Worm (Caenorhabditis elegans) whole organism, L2 larva: ENCODE results near the gene F27E5.5.

Experiments
- C34F6.9 ChIP-seq: fragments of 150-350 bp; optimal IDR thresholded peaks from 2 replicates; lab custom pipeline; 2014; ENCODE audit warnings: missing biosample characterization, missing genetic modification characterization
- F13H6.1 ChIP-seq: sonication (generic microtip); optimal IDR thresholded peaks from 2 replicates; lab custom pipeline; 2016; ENCODE audit warnings: missing genetic modification characterization, missing compliant biosample characterization
- R02D3.7 ChIP-seq: fragments of 150-350 bp; optimal IDR thresholded peaks from 2 replicates; lab custom pipeline; 2014; ENCODE audit warnings: missing biosample characterization, missing genetic modification characterization
- Y55F3AM.14 ChIP-seq: fragments of 200-800 bp; sonication (Bioruptor generic); optimal IDR thresholded peaks from 2 replicates; lab custom pipeline; 2018; ENCODE audit warnings: mild to moderate bottlenecking, missing genetic modification characterization, missing compliant biosample characterization
- ZK546.5 ChIP-seq: sonication (generic microtip); optimal IDR thresholded peaks from 2 replicates; lab custom pipeline; 2017; ENCODE audit warnings: missing biosample characterization, missing genetic modification characterization
- alr-1 ChIP-seq: fragments of 150-350 bp; optimal IDR thresholded peaks from 2 replicates; lab custom pipeline; 2014; ENCODE audit warnings: missing biosample characterization, missing genetic modification characterization
- aly-2 ChIP-seq: fragments of 150-350 bp; optimal IDR thresholded peaks from 2 replicates; lab custom pipeline; 2014; ENCODE audit warnings: missing biosample characterization, missing genetic modification characterization
- ama-1 ChIP-seq: fragments of 150-350 bp; optimal IDR thresholded peaks from 2 replicates; lab custom pipeline; 2018; ENCODE audit warnings: inconsistent platforms
- blmp-1 ChIP-seq: sonication (generic microtip); optimal IDR thresholded peaks from 2 replicates; lab custom pipeline; 2017; ENCODE audit warnings: missing genetic modification characterization, mild to moderate bottlenecking, missing compliant biosample characterization, antibody characterized with exemption, moderate library complexity; ENCODE audit not compliant: insufficient read depth
- ceh-16 ChIP-seq: fragments of 150-350 bp; optimal IDR thresholded peaks from 2 replicates; lab custom pipeline; 2014; ENCODE audit warnings: missing biosample characterization, missing genetic modification characterization
- ceh-82 ChIP-seq: fragments of 150-350 bp; optimal IDR thresholded peaks from 2 replicates; lab custom pipeline; 2014; ENCODE audit warnings: missing biosample characterization, missing genetic modification characterization
- crh-2 ChIP-seq: sonication (generic microtip); optimal IDR thresholded peaks from 2 replicates; lab custom pipeline; 2017; ENCODE audit warnings: missing biosample characterization, missing genetic modification characterization
- dmd-4 ChIP-seq: sonication (generic microtip); optimal IDR thresholded peaks from 2 replicates; lab custom pipeline; 2017; ENCODE audit warnings: missing biosample characterization, missing genetic modification characterization
- egl-27 ChIP-seq: sonication (generic microtip); optimal IDR thresholded peaks from 3 replicates; lab custom pipeline; 2017; ENCODE audit warnings: missing biosample characterization, missing genetic modification reagents, missing genetic modification characterization
- elt-1 ChIP-seq: fragments of 150-350 bp; optimal IDR thresholded peaks from 2 replicates; lab custom pipeline; 2014; ENCODE audit warnings: missing biosample characterization, missing genetic modification characterization
- elt-3 ChIP-seq: sonication (generic microtip); optimal IDR thresholded peaks from 2 replicates; lab custom pipeline; 2017; ENCODE audit warnings: missing biosample characterization, missing genetic modification characterization
- fos-1 ChIP-seq: fragments of 150-350 bp; optimal IDR thresholded peaks from 2 replicates; lab custom pipeline; 2014; ENCODE audit warnings: missing biosample characterization, missing genetic modification characterization
- gmeb-1 ChIP-seq: fragments of 150-350 bp; optimal IDR thresholded peaks from 2 replicates; lab custom pipeline; 2014; ENCODE audit warnings: missing biosample characterization, missing genetic modification characterization
- lin-11 ChIP-seq: fragments of 150-350 bp; sonication (generic microtip); optimal IDR thresholded peaks from 2 replicates; lab custom pipeline; 2014; ENCODE audit warnings: missing biosample characterization, missing genetic modification characterization, inconsistent platforms, mixed read lengths
- lin-13 ChIP-seq: fragments of 150-350 bp; optimal IDR thresholded peaks from 2 replicates; lab custom pipeline; 2014; ENCODE audit warnings: missing biosample characterization, missing genetic modification reagents, missing genetic modification characterization
- lin-39 ChIP-seq: fragments of 150-350 bp; optimal IDR thresholded peaks from 2 replicates; lab custom pipeline; 2014; ENCODE audit warnings: missing biosample characterization, missing genetic modification reagents, missing genetic modification characterization
- lsy-2 ChIP-seq, 2 experiments: fragments of 150-350 bp in 1 of 2; sonication (generic microtip) in 1 of 2; optimal IDR thresholded peaks; 2 replicates each; lab custom pipeline; 2014 to 2017; ENCODE audit warnings: missing biosample characterization in 2 of 2, missing genetic modification characterization in 2 of 2
- mab-5 ChIP-seq: fragments of 150-350 bp; optimal IDR thresholded peaks from 2 replicates; lab custom pipeline; 2014; ENCODE audit warnings: missing biosample characterization, missing genetic modification characterization
- mbf-1 ChIP-seq: sonication (generic microtip); optimal IDR thresholded peaks from 2 replicates; lab custom pipeline; 2017; ENCODE audit warnings: missing biosample characterization, missing genetic modification characterization
- mdl-1 ChIP-seq, 2 experiments: fragments of 150-350 bp in 1 of 2; sonication (generic microtip) in 1 of 2; optimal IDR thresholded peaks; 2 replicates each; lab custom pipeline; 2017; ENCODE audit warnings: missing biosample characterization in 2 of 2, missing genetic modification characterization in 2 of 2
- nhr-10 ChIP-seq: sonication (generic microtip); optimal IDR thresholded peaks from 2 replicates; lab custom pipeline; 2017; ENCODE audit warnings: missing biosample characterization, missing genetic modification characterization
- nhr-11 ChIP-seq: fragments of 150-350 bp; optimal IDR thresholded peaks from 2 replicates; lab custom pipeline; 2014; ENCODE audit warnings: missing biosample characterization, missing genetic modification characterization
- nhr-12 ChIP-seq: fragments of 150-350 bp; optimal IDR thresholded peaks from 2 replicates; lab custom pipeline; 2014; ENCODE audit warnings: missing biosample characterization, missing genetic modification characterization
- nhr-129 ChIP-seq: fragments of 150-350 bp; optimal IDR thresholded peaks from 2 replicates; lab custom pipeline; 2014; ENCODE audit warnings: missing biosample characterization, missing genetic modification characterization
- nhr-21 ChIP-seq: fragments of 150-350 bp; optimal IDR thresholded peaks from 2 replicates; lab custom pipeline; 2014; ENCODE audit warnings: missing biosample characterization, missing genetic modification characterization
- nhr-23 ChIP-seq: fragments of 150-350 bp; optimal IDR thresholded peaks from 2 replicates; lab custom pipeline; 2014; ENCODE audit warnings: missing biosample characterization, missing genetic modification reagents, missing genetic modification characterization
- nhr-237 ChIP-seq: fragments of 150-350 bp; optimal IDR thresholded peaks from 2 replicates; lab custom pipeline; 2014; ENCODE audit warnings: missing biosample characterization, missing genetic modification characterization
- nhr-25 ChIP-seq: fragments of 150-350 bp; sonication (generic microtip); optimal IDR thresholded peaks from 3 replicates; lab custom pipeline; 2014; ENCODE audit warnings: missing biosample characterization, missing genetic modification characterization
- nhr-6 ChIP-seq: fragments of 150-350 bp; optimal IDR thresholded peaks from 2 replicates; lab custom pipeline; 2014; ENCODE audit warnings: missing biosample characterization, missing genetic modification characterization
- nhr-77 ChIP-seq: fragments of 150-350 bp; optimal IDR thresholded peaks from 2 replicates; lab custom pipeline; 2014; ENCODE audit warnings: missing biosample characterization, missing genetic modification characterization
- peb-1 ChIP-seq: fragments of 150-350 bp; optimal IDR thresholded peaks from 2 replicates; lab custom pipeline; 2014; ENCODE audit warnings: missing biosample characterization, missing genetic modification characterization
- sem-4 ChIP-seq: fragments of 150-350 bp; optimal IDR thresholded peaks from 2 replicates; lab custom pipeline; 2014; ENCODE audit warnings: missing biosample characterization, missing genetic modification reagents, missing genetic modification characterization
- skn-1 ChIP-seq: sonication (generic microtip); optimal IDR thresholded peaks from 2 replicates; lab custom pipeline; 2017; ENCODE audit warnings: missing biosample characterization, missing genetic modification characterization
- sma-3 ChIP-seq: sonication (generic microtip); optimal IDR thresholded peaks from 2 replicates; lab custom pipeline; 2016; ENCODE audit warnings: missing genetic modification reagents, missing genetic modification characterization, missing compliant biosample characterization
- sma-9 ChIP-seq, 2 experiments: fragments of 150-350 bp in 1 of 2; sonication (generic microtip) in 1 of 2; optimal IDR thresholded peaks; 2 replicates each; lab custom pipeline; 2014 to 2016; ENCODE audit warnings: missing genetic modification characterization in 2 of 2, mild to moderate bottlenecking in 1 of 2, missing biosample characterization in 1 of 2, missing compliant biosample characterization in 1 of 2, missing genetic modification reagents in 1 of 2, moderate library complexity in 1 of 2
- snpc-4 ChIP-seq: fragments of 150-350 bp; optimal IDR thresholded peaks from 2 replicates; lab custom pipeline; 2014; ENCODE audit warnings: missing biosample characterization, missing genetic modification characterization
- unc-39 ChIP-seq: fragments of 150-350 bp; optimal IDR thresholded peaks from 2 replicates; lab custom pipeline; 2014; ENCODE audit warnings: missing biosample characterization, missing genetic modification characterization
- unc-55 ChIP-seq: fragments of 150-350 bp; sonication (generic microtip); optimal IDR thresholded peaks from 3 replicates; lab custom pipeline; 2014; ENCODE audit warnings: missing biosample characterization, missing genetic modification reagents, missing genetic modification characterization
- unc-62 ChIP-seq: fragments of 150-350 bp; optimal IDR thresholded peaks from 2 replicates; lab custom pipeline; 2014; ENCODE audit warnings: missing biosample characterization, missing genetic modification reagents, missing genetic modification characterization
- zag-1 ChIP-seq: fragments of 150-350 bp; optimal IDR thresholded peaks from 2 replicates; lab custom pipeline; 2014; ENCODE audit warnings: missing biosample characterization, missing genetic modification characterization
- ztf-1 ChIP-seq: fragments of 200-800 bp; sonication (Bioruptor generic); conservative IDR thresholded peaks from 2 replicates; pipeline ENCODE4 v1.3.6; 2022; ENCODE audit warnings: missing genetic modification characterization, missing compliant biosample characterization
- ztf-11 ChIP-seq: sonication (generic microtip); optimal IDR thresholded peaks from 2 replicates; lab custom pipeline; 2017; ENCODE audit warnings: missing biosample characterization, missing genetic modification characterization
- ztf-4 ChIP-seq: fragments of 150-350 bp; optimal IDR thresholded peaks from 2 replicates; lab custom pipeline; 2014; ENCODE audit warnings: missing biosample characterization, missing genetic modification characterization

F27E5.5 gene

ce11 chrII:10168905-10169782 lies 37.5 kb upstream of the F27E5.5 start, which contains the start of gene daf-19:
TSS of gene daf-19 (minus strand) at chrII:10169346.
- TF ChIP-seq nhr-10 (tag; lab: Kevin White, UChicago) (peak; percentile 5), Y55F3AM.14 (GFP tag; lab: Kevin White, UChicago) (peak; percentile 38), ztf-11 (tag; lab: Kevin White, UChicago) (peak; percentile 12), nhr-6 (tag; lab: Kevin White, UChicago) (no peak), ztf-1 (GFP tag; lab: Robert Waterston, UW) (no peak), elt-1 (no peak), lsy-2 (tag; optimal IDR thresholded peaks at IDR 0.05; lab: Kevin White, UChicago) (peak; percentile 27 to 65), alr-1 (no peak), nhr-12 (tag; lab: Kevin White, UChicago) (no peak), crh-2 (peak; percentile 59), unc-39 (peak; percentile 82), snpc-4 (tag; lab: Kevin White, UChicago) (no peak), unc-62 (GFP tag; lab: Kevin White, UChicago) (no peak), lin-13 (GFP tag; lab: Kevin White, UChicago) (peak; percentile 49), aly-2 (tag; lab: Kevin White, UChicago) (no peak), ceh-82 (tag; lab: Kevin White, UChicago) (no peak), nhr-21 (tag; lab: Kevin White, UChicago) (peak; percentile 55), F13H6.1 (peak; percentile 61), nhr-25 (tag; lab: Kevin White, UChicago) (no peak), mbf-1 (tag; lab: Kevin White, UChicago) (no peak), sma-9 (GFP tag; optimal IDR thresholded peaks at IDR 0.05; lab: Kevin White, UChicago) (peak; percentile 53), sma-9 (tag; optimal IDR thresholded peaks at IDR 0.05; lab: Kevin White, UChicago) (no peak), peb-1 (tag; lab: Kevin White, UChicago) (no peak), sma-3 (peak; percentile 13), nhr-129 (peak; percentile 71), nhr-23 (tag; lab: Kevin White, UChicago) (no peak), zag-1 (peak; percentile 43), lin-11 (tag; lab: Kevin White, UChicago) (peak; percentile 63), dmd-4 (tag; lab: Kevin White, UChicago) (no peak), gmeb-1 (no peak), elt-3 (no peak), lin-39 (tag; lab: Kevin White, UChicago) (no peak), ztf-4 (tag; lab: Kevin White, UChicago) (peak; percentile 56), skn-1 (no peak), R02D3.7 (tag; lab: Kevin White, UChicago) (no peak), mab-5 (tag; lab: Kevin White, UChicago) (no peak), unc-55 (GFP tag; lab: Kevin White, UChicago) (peak; percentile 76), nhr-11 (tag; lab: Kevin White, UChicago) (no peak), sem-4 (tag; lab: Kevin White, UChicago) (no peak), ceh-16 (tag; lab: Kevin White, UChicago) (no peak), nhr-237 (tag; lab: Kevin White, UChicago) (no peak), fos-1 (tag; lab: Kevin White, UChicago) (peak; percentile 33), ZK546.5 (tag; lab: Kevin White, UChicago) (no peak), C34F6.9 (peak; percentile 78), mdl-1 (tag; optimal IDR thresholded peaks at IDR 0.05; lab: Kevin White, UChicago) (peak in 1 of 2 experiments; percentile 36), nhr-77 (no peak), egl-27 (tag; lab: Kevin White, UChicago) (peak; percentile 48), ama-1 (lab: Kevin White, UChicago) (peak; percentile 30), blmp-1 (tag; lab: Kevin White, UChicago) (no peak)
